Fruit fly (Drosophila melanogaster) whole organism, embryonic: ENCODE data around the gene Aptx.

Source experiments
- Atf3 ChIP-seq: fragments of 200-800 bp; sonication (Bioruptor generic); optimal IDR thresholded peaks from 3 replicates; lab custom pipeline; 2016; ENCODE audit warnings: missing biosample characterization, missing genetic modification characterization
- CG10959 ChIP-seq: fragments of 200-800 bp; sonication (Bioruptor generic); IDR thresholded peaks from 2 replicates; pipeline ENCODE4 v1.3.6; 2022; ENCODE audit warnings: missing biosample characterization, missing genetic modification characterization
- CG11456 ChIP-seq: fragments of 200-800 bp; sonication (Bioruptor generic); IDR thresholded peaks from 3 replicates; pipeline ENCODE4 v1.3.6; 2022; ENCODE audit warnings: missing biosample characterization, missing genetic modification characterization
- CG11560 ChIP-seq: fragments of 200-800 bp; sonication (Bioruptor generic); IDR thresholded peaks from 3 replicates; pipeline ENCODE4 v1.3.6; 2022; ENCODE audit warnings: missing biosample characterization, missing genetic modification characterization
- CG12659 ChIP-seq: fragments of 200-800 bp; sonication (Bioruptor generic); optimal IDR thresholded peaks from 3 replicates; lab custom pipeline; 2017; ENCODE audit warnings: mild to moderate bottlenecking, missing biosample characterization, missing genetic modification reagents, missing genetic modification characterization
- CG13123 ChIP-seq: fragments of 200-800 bp; sonication (Bioruptor generic); optimal IDR thresholded peaks from 2 replicates; lab custom pipeline; 2016; ENCODE audit warnings: missing biosample characterization, missing genetic modification characterization
- CG13894 ChIP-seq: fragments of 200-800 bp; sonication (Bioruptor generic); optimal IDR thresholded peaks from 3 replicates; lab custom pipeline; 2018; ENCODE audit warnings: missing biosample characterization, mild to moderate bottlenecking, missing genetic modification characterization, moderate library complexity
- CG14014 ChIP-seq: fragments of 200-800 bp; sonication (Bioruptor generic); IDR thresholded peaks from 2 replicates; pipeline ENCODE4 v1.3.6; 2022; ENCODE audit warnings: missing biosample characterization, missing genetic modification characterization
- CG31224 ChIP-seq: fragments of 200-800 bp; sonication (Bioruptor generic); IDR thresholded peaks from 2 replicates; pipeline ENCODE4 v1.3.6; 2022; ENCODE audit warnings: missing biosample characterization, missing genetic modification characterization
- CG32532 ChIP-seq: fragments of 200-800 bp; sonication (Bioruptor generic); IDR thresholded peaks from 2 replicates; pipeline ENCODE4 v1.3.6; 2022; ENCODE audit warnings: missing biosample characterization, missing genetic modification characterization
- CG34422 ChIP-seq: fragments of 200-800 bp; sonication (Bioruptor generic); IDR thresholded peaks from 3 replicates; pipeline ENCODE4 v1.3.6; 2022; ENCODE audit warnings: missing biosample characterization, missing genetic modification characterization
- CG3726 ChIP-seq: fragments of 200-800 bp; sonication (Bioruptor generic); IDR thresholded peaks from 3 replicates; pipeline ENCODE4, ENCODE4 v1.3.6; 2022; ENCODE audit warnings: missing biosample characterization, missing genetic modification characterization
- CG4360 ChIP-seq: fragments of 200-800 bp; sonication (Bioruptor generic); IDR thresholded peaks from 2 replicates; pipeline ENCODE4 v1.3.6; 2022; ENCODE audit warnings: missing biosample characterization, missing genetic modification characterization
- CG4820 ChIP-seq: fragments of 200-800 bp; sonication (Bioruptor generic); optimal IDR thresholded peaks from 3 replicates; lab custom pipeline; 2016; ENCODE audit warnings: missing biosample characterization, missing genetic modification characterization
- CG6272 ChIP-seq: fragments of 200-800 bp; sonication (Bioruptor generic); IDR thresholded peaks from 2 replicates; pipeline ENCODE4 v1.3.6; 2022; ENCODE audit warnings: missing biosample characterization, missing genetic modification characterization
- Dad ChIP-seq: fragments of 200-800 bp; sonication (Bioruptor generic); optimal IDR thresholded peaks from 3 replicates; lab custom pipeline; 2016; ENCODE audit warnings: missing biosample characterization, missing genetic modification characterization
- Deaf1 ChIP-seq: fragments of 200-800 bp; optimal IDR thresholded peaks from 3 replicates; lab custom pipeline; 2019; ENCODE audit warnings: missing biosample characterization, mild to moderate bottlenecking, missing genetic modification characterization, moderate library complexity
- Doc3 ChIP-seq: fragments of 200-800 bp; sonication (Bioruptor generic); IDR thresholded peaks from 3 replicates; pipeline ENCODE4 v1.3.6; 2022; ENCODE audit warnings: missing biosample characterization, missing genetic modification characterization; ENCODE audit not compliant: partially characterized antibody
- Hr78 ChIP-seq, 2 experiments: fragments of 200-800 bp in 1 of 2; fragments of >200 bp in 1 of 2; sonication (Bioruptor generic) in 1 of 2; optimal IDR thresholded peaks; 2 replicates each; lab custom pipeline; 2017 to 2019; ENCODE audit warnings: missing biosample characterization in 2 of 2, missing genetic modification characterization in 2 of 2, mild to moderate bottlenecking in 1 of 2, moderate library complexity in 1 of 2
- Hsf ChIP-seq: fragments of 200-800 bp; sonication (Bioruptor generic); optimal IDR thresholded peaks from 3 replicates; lab custom pipeline; 2016; ENCODE audit warnings: missing biosample characterization, missing genetic modification characterization
- Jarid2 ChIP-seq: fragments of 200-800 bp; sonication (Bioruptor generic); optimal IDR thresholded peaks from 3 replicates; lab custom pipeline; 2017; ENCODE audit warnings: mild to moderate bottlenecking, missing biosample characterization, missing genetic modification reagents, missing genetic modification characterization
- Lhr ChIP-seq: fragments of 200-800 bp; sonication (Bioruptor generic); optimal IDR thresholded peaks from 3 replicates; lab custom pipeline; 2017; ENCODE audit warnings: mild to moderate bottlenecking, missing biosample characterization, missing genetic modification reagents, missing genetic modification characterization
- Meics ChIP-seq: fragments of 200-800 bp; sonication (Bioruptor generic); optimal IDR thresholded peaks from 2 replicates; lab custom pipeline; 2017; ENCODE audit warnings: missing biosample characterization, mild to moderate bottlenecking, missing genetic modification characterization
- Tbp ChIP-seq: fragments of >200 bp; optimal IDR thresholded peaks from 2 replicates; lab custom pipeline; 2018; ENCODE audit warnings: missing biosample characterization, missing genetic modification characterization
- Trl ChIP-seq, 3 experiments: fragments of >200 bp in 2 of 3; fragments of 200-800 bp in 1 of 3; sonication (Bioruptor generic) in 1 of 3; optimal IDR thresholded peaks; 2 replicates in 1 of 3; 3 replicates in 2 of 3; lab custom pipeline; 2016 to 2017; ENCODE audit warnings: missing biosample characterization in 1 of 3, missing genetic modification characterization in 1 of 3
- abd-A ChIP-seq: fragments of 200-800 bp; sonication (Bioruptor generic); optimal IDR thresholded peaks from 3 replicates; lab custom pipeline; 2019; ENCODE audit warnings: missing biosample characterization, mild to moderate bottlenecking, missing genetic modification characterization, moderate library complexity
- ara ChIP-seq: fragments of 200-800 bp; sonication (Bioruptor generic); IDR thresholded peaks from 2 replicates; pipeline ENCODE4 v1.3.6; 2022; ENCODE audit warnings: missing biosample characterization, missing genetic modification characterization
- chinmo ChIP-seq: fragments of 200-800 bp; sonication (Bioruptor generic); IDR thresholded peaks from 4 replicates; pipeline ENCODE4 v1.3.6; 2022; ENCODE audit warnings: missing biosample characterization, missing genetic modification characterization; ENCODE audit not compliant: partially characterized antibody
- ci ChIP-seq: fragments of 200-800 bp; sonication (Bioruptor generic); IDR thresholded peaks from 3 replicates; pipeline ENCODE4 v1.3.6; 2022; ENCODE audit warnings: missing biosample characterization, missing genetic modification characterization
- crol ChIP-seq: fragments of 200-800 bp; sonication (Bioruptor generic); IDR thresholded peaks from 2 replicates; pipeline ENCODE4 v1.3.6; 2022; ENCODE audit warnings: missing biosample characterization, missing genetic modification characterization
- dimm ChIP-seq: fragments of 200-800 bp; sonication (Bioruptor generic); IDR thresholded peaks from 2 replicates; pipeline ENCODE4 v1.3.6; 2022; ENCODE audit warnings: missing biosample characterization, missing genetic modification characterization
- emc ChIP-seq: fragments of 200-800 bp; sonication (Bioruptor generic); optimal IDR thresholded peaks from 2 replicates; lab custom pipeline; 2016; ENCODE audit warnings: missing biosample characterization, missing genetic modification characterization
- eve ChIP-seq, 2 experiments: fragments of >200 bp; optimal IDR thresholded peaks; 2 replicates each; lab custom pipeline; 2017; ENCODE audit warnings: missing biosample characterization in 2 of 2, missing genetic modification characterization in 2 of 2
- lmd ChIP-seq: fragments of 200-800 bp; sonication (Bioruptor generic); IDR thresholded peaks from 2 replicates; pipeline ENCODE4 v1.3.6; 2022; ENCODE audit warnings: missing biosample characterization, missing genetic modification characterization
- nerfin-1 ChIP-seq: fragments of 200-800 bp; sonication (Bioruptor generic); optimal IDR thresholded peaks from 3 replicates; lab custom pipeline; 2019; ENCODE audit warnings: missing biosample characterization, mild to moderate bottlenecking, missing genetic modification characterization, moderate library complexity
- repo ChIP-seq: fragments of 200-800 bp; sonication (Bioruptor generic); optimal IDR thresholded peaks from 2 replicates; lab custom pipeline; 2016; ENCODE audit warnings: missing biosample characterization, missing genetic modification characterization
- scrt ChIP-seq: fragments of 200-800 bp; sonication (Bioruptor generic); optimal IDR thresholded peaks from 2 replicates; lab custom pipeline; 2018; ENCODE audit warnings: missing biosample characterization, mild to moderate bottlenecking, missing genetic modification characterization, moderate library complexity
- sim ChIP-seq: fragments of 200-800 bp; sonication (Bioruptor generic); IDR thresholded peaks from 2 replicates; pipeline ENCODE4 v1.3.6; 2022; ENCODE audit warnings: missing biosample characterization, missing genetic modification characterization
- sima ChIP-seq: fragments of 200-800 bp; sonication (Bioruptor generic); optimal IDR thresholded peaks from 2 replicates; lab custom pipeline; 2016; ENCODE audit warnings: missing biosample characterization, missing genetic modification characterization
- slbo ChIP-seq: fragments of 200-800 bp; sonication (Bioruptor generic); IDR thresholded peaks from 2 replicates; pipeline ENCODE4 v1.3.6; 2022; ENCODE audit warnings: missing biosample characterization, missing genetic modification characterization
- so ChIP-seq: fragments of 200-800 bp; sonication (Bioruptor generic); IDR thresholded peaks from 3 replicates; pipeline ENCODE4 v1.3.6; 2022; ENCODE audit warnings: missing biosample characterization, missing genetic modification characterization
- sr ChIP-seq: fragments of 200-800 bp; sonication (Bioruptor generic); IDR thresholded peaks from 3 replicates; pipeline ENCODE4 v1.3.6; 2022; ENCODE audit warnings: missing biosample characterization, missing genetic modification characterization
- unpg ChIP-seq: fragments of 200-800 bp; sonication (Bioruptor generic); optimal IDR thresholded peaks from 3 replicates; lab custom pipeline; 2018; ENCODE audit warnings: missing biosample characterization, mild to moderate bottlenecking, missing genetic modification characterization, moderate library complexity
- vnd ChIP-seq: fragments of 200-800 bp; sonication (Bioruptor generic); IDR thresholded peaks from 3 replicates; pipeline ENCODE4 v1.3.6; 2022; ENCODE audit warnings: missing biosample characterization, missing genetic modification characterization; ENCODE audit not compliant: partially characterized antibody
- z ChIP-seq: fragments of 200-800 bp; sonication (Bioruptor generic); IDR thresholded peaks from 3 replicates; pipeline ENCODE4 v1.3.6; 2022; ENCODE audit warnings: missing biosample characterization, missing genetic modification characterization
- zfh1 ChIP-seq: fragments of 200-800 bp; sonication (Bioruptor generic); IDR thresholded peaks from 3 replicates; pipeline ENCODE4 v1.3.6; 2022; ENCODE audit warnings: missing biosample characterization, missing genetic modification characterization

The Aptx gene

dm6 chr3R:19408573-19408972, 5.3 kb downstream of the Aptx start, which contains the start of gene CG11626:
Gene CG11626 (plus strand): TSS chr3R:19408873.
- TF ChIP-seq CG3726 (no peak), nerfin-1 (tag; lab: Kevin White, UChicago) (no peak), CG11560 (tag; lab: Robert Waterston, UW) (no peak), sim (GFP tag; lab: Robert Waterston, UW) (no peak), CG10959 (no peak), Meics (GFP tag; lab: Kevin White, UChicago) (no peak)

dm6 chr3R:19411371-19411770, 8.1 kb downstream of the Aptx start:
- TF ChIP-seq z (GFP tag; lab: Robert Waterston, UW) (peak; percentile 84), zfh1 (GFP tag; lab: Robert Waterston, UW) (no peak), Lhr (GFP tag; lab: Kevin White, UChicago) (no peak), scrt (GFP tag; lab: Kevin White, UChicago) (peak; percentile 67), CG12659 (GFP tag; lab: Kevin White, UChicago) (no peak), CG4820 (GFP tag; lab: Kevin White, UChicago) (no peak), so (GFP tag; lab: Robert Waterston, UW) (no peak), CG34422 (GFP tag; lab: Robert Waterston, UW) (0 out of 3 replicates have a peak, but pooled peaks have one; percentile 21), CG13894 (tag; lab: Kevin White, UChicago) (peak; percentile 75), CG31224 (GFP tag; lab: Robert Waterston, UW) (peak; percentile 98), Atf3 (GFP tag; lab: Kevin White, UChicago) (no peak), vnd (0 out of 3 replicates have a peak, but pooled peaks have one; percentile 12), CG13123 (GFP tag; lab: Kevin White, UChicago) (no peak), slbo (0 out of 2 replicates have a peak, but pooled peaks have one; percentile 14), crol (GFP tag; lab: Robert Waterston, UW) (peak; percentile 64; the same call in 1 of the 2 replicates), sima (GFP tag; lab: Kevin White, UChicago) (no peak), chinmo (GFP tag; lab: Robert Waterston, UW) (0 out of 4 replicates have a peak, but pooled peaks have one; percentile 23), Tbp (GFP tag; lab: Kevin White, UChicago) (no peak), Deaf1 (tag; lab: Kevin White, UChicago) (peak; percentile 62), abd-A (tag; lab: Kevin White, UChicago) (peak; percentile 82), sr (GFP tag; lab: Robert Waterston, UW) (peak; percentile 62; the same call in 1 of the 3 replicates), Trl (optimal IDR thresholded peaks at IDR 0.05; lab: Kevin White, UChicago) (peak in 1 of 2 experiments; percentile 9), Trl (GFP tag; optimal IDR thresholded peaks at IDR 0.05; lab: Kevin White, UChicago) (no peak), eve (GFP tag; optimal IDR thresholded peaks at IDR 0.05; lab: Kevin White, UChicago) (no peak)
- TF ChIP-seq, all 482 proteins: peak for 13

- TF ChIP-seq sr (GFP tag; lab: Robert Waterston, UW): peak; percentile 80; the same call in 2 of the 3 replicates
- peak; percentile 25 for TF ChIP-seq Jarid2 (GFP tag; lab: Kevin White, UChicago)
- no peak for TF ChIP-seq Hr78 (GFP tag; optimal IDR thresholded peaks at IDR 0.05; lab: Kevin White, UChicago)
- TF ChIP-seq CG6272 (GFP tag; lab: Robert Waterston, UW): 0 out of 2 replicates have a peak, but pooled peaks have one; percentile 18
- no peak for TF ChIP-seq CG14014
- TF ChIP-seq lmd (GFP tag; lab: Robert Waterston, UW): 0 out of 2 replicates have a peak, but pooled peaks have one; percentile 23
- no peak for TF ChIP-seq Doc3
- 0 out of 3 replicates have a peak, but pooled peaks have one; percentile 44 for TF ChIP-seq CG11456
- TF ChIP-seq unpg (GFP tag; lab: Kevin White, UChicago): no peak
- TF ChIP-seq dimm (GFP tag; lab: Robert Waterston, UW): no peak
- no peak for TF ChIP-seq emc (GFP tag; lab: Kevin White, UChicago)
- TF ChIP-seq z (GFP tag; lab: Robert Waterston, UW): peak; percentile 93
- peak; percentile 29; the same call in 1 of the 2 replicates for TF ChIP-seq CG31224 (GFP tag; lab: Robert Waterston, UW)
- 0 out of 2 replicates have a peak, but pooled peaks have one; percentile 41 for TF ChIP-seq CG32532 (GFP tag; lab: Robert Waterston, UW)
- no peak for TF ChIP-seq slbo
- TF ChIP-seq Trl (optimal IDR thresholded peaks at IDR 0.05; lab: Kevin White, UChicago): peak; percentile 5 to 9
- no peak for TF ChIP-seq Trl (GFP tag; optimal IDR thresholded peaks at IDR 0.05; lab: Kevin White, UChicago)
- no peak for TF ChIP-seq repo (GFP tag; lab: Kevin White, UChicago)
- TF ChIP-seq CG4360 (GFP tag; lab: Robert Waterston, UW): no peak
- no peak for TF ChIP-seq Dad
- TF ChIP-seq ci (GFP tag; lab: Robert Waterston, UW): peak; percentile 22; the same call in 1 of the 3 replicates
- no peak for TF ChIP-seq Hsf (GFP tag; lab: Kevin White, UChicago)
- TF ChIP-seq ara (GFP tag; lab: Robert Waterston, UW): peak; percentile 25; the same call in 1 of the 2 replicates
Measured at dm6 chr3R:19412434-19412833, 9.2 kb downstream of the Aptx start, which contains the start of gene CG31221. Gene CG31221 (plus strand): TSS chr3R:19412689.
